Fruit fly (Drosophila melanogaster) whole organism, embryonic: ENCODE data around the gene wam.

Experiments
- CG10209 ChIP-seq: fragments of 200-800 bp; sonication (Bioruptor generic); optimal IDR thresholded peaks from 3 replicates; lab custom pipeline; 2017; ENCODE audit warnings: missing biosample characterization, mild to moderate bottlenecking, missing genetic modification characterization, missing genetic modification reagents
- CG10321 ChIP-seq: fragments of 200-800 bp; sonication (Bioruptor generic); IDR thresholded peaks from 2 replicates; pipeline ENCODE4 v1.3.6; 2022; ENCODE audit warnings: missing biosample characterization, missing genetic modification characterization
- CG12155 ChIP-seq: fragments of 200-800 bp; sonication (Bioruptor generic); optimal IDR thresholded peaks from 3 replicates; lab custom pipeline; 2016; ENCODE audit warnings: missing biosample characterization, missing genetic modification characterization
- CG15011 ChIP-seq: fragments of 200-800 bp; sonication (Bioruptor generic); optimal IDR thresholded peaks from 3 replicates; lab custom pipeline; 2018; ENCODE audit warnings: missing biosample characterization, mild to moderate bottlenecking, missing genetic modification characterization
- CG17802 ChIP-seq: fragments of 200-800 bp; sonication (Bioruptor generic); optimal IDR thresholded peaks from 2 replicates; lab custom pipeline; 2018; ENCODE audit warnings: missing biosample characterization, mild to moderate bottlenecking, missing genetic modification characterization, moderate library complexity
- CG18262 ChIP-seq: fragments of 200-800 bp; optimal IDR thresholded peaks from 3 replicates; lab custom pipeline; 2019; ENCODE audit warnings: missing biosample characterization, mild to moderate bottlenecking, missing genetic modification characterization, moderate library complexity
- CG1832 ChIP-seq: fragments of 200-800 bp; sonication (Bioruptor generic); optimal IDR thresholded peaks from 2 replicates; lab custom pipeline; 2017; ENCODE audit warnings: missing biosample characterization, mild to moderate bottlenecking, missing genetic modification characterization, inconsistent platforms
- CG18619 ChIP-seq: fragments of 200-800 bp; sonication (Bioruptor generic); optimal IDR thresholded peaks from 3 replicates; lab custom pipeline; 2017; ENCODE audit warnings: missing biosample characterization, mild to moderate bottlenecking, missing genetic modification characterization
- CG31388 ChIP-seq: fragments of 200-800 bp; sonication (Bioruptor generic); optimal IDR thresholded peaks from 2 replicates; lab custom pipeline; 2016; ENCODE audit warnings: missing biosample characterization, missing genetic modification characterization
- CG34376 ChIP-seq: fragments of 200-800 bp; sonication (Bioruptor generic); optimal IDR thresholded peaks from 2 replicates; lab custom pipeline; 2018; ENCODE audit warnings: missing biosample characterization, mild to moderate bottlenecking, missing genetic modification characterization
- CG3995 ChIP-seq: fragments of 200-800 bp; sonication (Bioruptor generic); optimal IDR thresholded peaks from 3 replicates; lab custom pipeline; 2016; ENCODE audit warnings: missing biosample characterization, missing genetic modification characterization
- CG5180 ChIP-seq: fragments of 200-800 bp; sonication (Bioruptor generic); optimal IDR thresholded peaks from 3 replicates; lab custom pipeline; 2017; ENCODE audit warnings: missing biosample characterization, missing genetic modification characterization, mild to moderate bottlenecking, moderate library complexity, missing genetic modification reagents
- CG6272 ChIP-seq: fragments of 200-800 bp; sonication (Bioruptor generic); IDR thresholded peaks from 2 replicates; pipeline ENCODE4 v1.3.6; 2022; ENCODE audit warnings: missing biosample characterization, missing genetic modification characterization
- CG7271 ChIP-seq: fragments of 200-800 bp; sonication (Bioruptor generic); optimal IDR thresholded peaks from 2 replicates; lab custom pipeline; 2018; ENCODE audit warnings: missing biosample characterization, mild to moderate bottlenecking, missing genetic modification characterization, moderate library complexity
- CG7786 ChIP-seq: fragments of 200-800 bp; sonication (Bioruptor generic); optimal IDR thresholded peaks from 2 replicates; lab custom pipeline; 2016; ENCODE audit warnings: missing biosample characterization, missing genetic modification characterization
- CG7928 ChIP-seq: fragments of 200-800 bp; sonication (Bioruptor generic); optimal IDR thresholded peaks from 2 replicates; lab custom pipeline; 2017; ENCODE audit warnings: missing biosample characterization, mild to moderate bottlenecking, missing genetic modification characterization
- CG8290 ChIP-seq, 3 experiments: fragments of 200-800 bp; sonication (Bioruptor generic); optimal IDR thresholded peaks; 2 replicates each; lab custom pipeline; 2016 to 2019; ENCODE audit warnings: missing biosample characterization in 3 of 3, missing genetic modification characterization in 3 of 3, mild to moderate bottlenecking in 2 of 3, moderate library complexity in 1 of 3
- CG9215 ChIP-seq: fragments of 200-800 bp; sonication (Bioruptor generic); IDR thresholded peaks from 2 replicates; pipeline ENCODE4 v1.3.6; 2022; ENCODE audit warnings: missing biosample characterization, missing genetic modification characterization
- Chrac-16 ChIP-seq: fragments of 200-800 bp; sonication (Bioruptor generic); optimal IDR thresholded peaks from 3 replicates; lab custom pipeline; 2016; ENCODE audit warnings: missing biosample characterization, missing genetic modification characterization
- Dip2 ChIP-seq: fragments of 200-800 bp; sonication (Bioruptor generic); IDR thresholded peaks from 2 replicates; pipeline ENCODE4 v1.3.6; 2022; ENCODE audit warnings: missing biosample characterization, missing genetic modification characterization
- Ets97D ChIP-seq: fragments of 200-800 bp; sonication (Bioruptor generic); optimal IDR thresholded peaks from 3 replicates; lab custom pipeline; 2016; ENCODE audit warnings: missing biosample characterization, missing genetic modification characterization
- Fer1 ChIP-seq: fragments of 200-800 bp; sonication (Bioruptor generic); optimal IDR thresholded peaks from 2 replicates; lab custom pipeline; 2017; ENCODE audit warnings: missing biosample characterization, mild to moderate bottlenecking, missing genetic modification characterization
- Fer3 ChIP-seq: fragments of 200-800 bp; sonication (Bioruptor generic); optimal IDR thresholded peaks from 2 replicates; lab custom pipeline; 2018; ENCODE audit warnings: missing biosample characterization, mild to moderate bottlenecking, missing genetic modification characterization, moderate library complexity
- Hr39 ChIP-seq: fragments of >200 bp; optimal IDR thresholded peaks from 2 replicates; lab custom pipeline; 2017
- Hsf ChIP-seq: fragments of 200-800 bp; sonication (Bioruptor generic); optimal IDR thresholded peaks from 3 replicates; lab custom pipeline; 2016; ENCODE audit warnings: missing biosample characterization, missing genetic modification characterization
- Lhr ChIP-seq: fragments of 200-800 bp; sonication (Bioruptor generic); optimal IDR thresholded peaks from 3 replicates; lab custom pipeline; 2017; ENCODE audit warnings: mild to moderate bottlenecking, missing biosample characterization, missing genetic modification reagents, missing genetic modification characterization
- MTF-1 ChIP-seq: fragments of 200-800 bp; sonication (Bioruptor generic); optimal IDR thresholded peaks from 2 replicates; lab custom pipeline; 2018; ENCODE audit warnings: missing biosample characterization, mild to moderate bottlenecking, missing genetic modification characterization, borderline replicate concordance
- Med ChIP-seq: fragments of 200-800 bp; sonication (Bioruptor generic); peaks from one replicate; lab custom pipeline; 2016; ENCODE audit warnings: missing biosample characterization, missing genetic modification characterization, mild to moderate bottlenecking, inconsistent platforms, moderate library complexity
- Myb ChIP-seq: fragments of 200-800 bp; sonication (Bioruptor generic); optimal IDR thresholded peaks from 2 replicates; lab custom pipeline; 2016; ENCODE audit warnings: missing biosample characterization, missing genetic modification characterization
- Neu2 ChIP-seq: fragments of 200-800 bp; sonication (Bioruptor generic); optimal IDR thresholded peaks from 3 replicates; lab custom pipeline; 2016; ENCODE audit warnings: missing biosample characterization, missing genetic modification characterization, borderline replicate concordance
- NfI ChIP-seq: fragments of 200-800 bp; sonication (Bioruptor generic); optimal IDR thresholded peaks from 3 replicates; lab custom pipeline; 2018; ENCODE audit warnings: missing biosample characterization, mild to moderate bottlenecking, missing genetic modification characterization, moderate library complexity
- Sox100B ChIP-seq: fragments of 200-800 bp; sonication (Bioruptor generic); optimal IDR thresholded peaks from 3 replicates; lab custom pipeline; 2018; ENCODE audit warnings: missing biosample characterization, mild to moderate bottlenecking, missing genetic modification characterization
- Sry-β ChIP-seq: fragments of 200-800 bp; sonication (Bioruptor generic); optimal IDR thresholded peaks from 2 replicates; lab custom pipeline; 2018; ENCODE audit warnings: missing biosample characterization, mild to moderate bottlenecking, missing genetic modification characterization, moderate library complexity
- Xrp1 ChIP-seq: fragments of 200-800 bp; sonication (Bioruptor generic); IDR thresholded peaks from 2 replicates; pipeline ENCODE4 v1.3.6; 2022; ENCODE audit warnings: missing biosample characterization, missing genetic modification characterization
- ase ChIP-seq: fragments of 200-800 bp; sonication (Bioruptor generic); IDR thresholded peaks from 3 replicates; pipeline ENCODE4 v1.3.6; 2022; ENCODE audit warnings: missing biosample characterization, missing genetic modification characterization
- bbx ChIP-seq: fragments of 200-800 bp; sonication (Bioruptor generic); IDR thresholded peaks from 2 replicates; pipeline ENCODE4 v1.3.6; 2022; ENCODE audit warnings: missing biosample characterization, missing genetic modification characterization; ENCODE audit not compliant: partially characterized antibody
- cad ChIP-seq: fragments of >200 bp; optimal IDR thresholded peaks from 2 replicates; lab custom pipeline; 2017; ENCODE audit warnings: missing biosample characterization, missing genetic modification characterization
- corto ChIP-seq: fragments of 200-800 bp; sonication (Bioruptor generic); optimal IDR thresholded peaks from 2 replicates; lab custom pipeline; 2016; ENCODE audit warnings: missing biosample characterization, mild to moderate bottlenecking, missing genetic modification characterization, moderate library complexity
- cwo ChIP-seq: fragments of 200-800 bp; sonication (Bioruptor generic); optimal IDR thresholded peaks from 3 replicates; lab custom pipeline; 2017; ENCODE audit warnings: missing biosample characterization, missing genetic modification characterization, mild to moderate bottlenecking, moderate library complexity, missing genetic modification reagents
- danr ChIP-seq: fragments of 200-800 bp; sonication (Bioruptor generic); IDR thresholded peaks from 2 replicates; pipeline ENCODE4 v1.3.6; 2022; ENCODE audit warnings: missing biosample characterization, missing genetic modification characterization
- dimm ChIP-seq: fragments of 200-800 bp; sonication (Bioruptor generic); IDR thresholded peaks from 2 replicates; pipeline ENCODE4 v1.3.6; 2022; ENCODE audit warnings: missing biosample characterization, missing genetic modification characterization
- exex ChIP-seq: fragments of 200-800 bp; sonication (Bioruptor generic); optimal IDR thresholded peaks from 4 replicates; lab custom pipeline; 2018; ENCODE audit warnings: missing biosample characterization, mild to moderate bottlenecking, missing genetic modification characterization, moderate library complexity
- fd64A ChIP-seq: fragments of 200-800 bp; sonication (Bioruptor generic); optimal IDR thresholded peaks from 3 replicates; lab custom pipeline; 2018; ENCODE audit warnings: missing biosample characterization, mild to moderate bottlenecking, missing genetic modification characterization
- fu2 ChIP-seq: fragments of 200-800 bp; sonication (Bioruptor generic); optimal IDR thresholded peaks from 2 replicates; lab custom pipeline; 2016; ENCODE audit warnings: missing biosample characterization, missing genetic modification characterization
- mld ChIP-seq: fragments of 200-800 bp; sonication (Bioruptor generic); IDR thresholded peaks from 3 replicates; pipeline ENCODE4 v1.3.6; 2022; ENCODE audit warnings: missing biosample characterization, missing genetic modification characterization; ENCODE audit not compliant: partially characterized antibody
- p53 ChIP-seq: fragments of 200-800 bp; sonication (Bioruptor generic); optimal IDR thresholded peaks from 2 replicates; lab custom pipeline; 2016; ENCODE audit warnings: missing biosample characterization, missing genetic modification characterization
- rib ChIP-seq: fragments of 200-800 bp; sonication (Bioruptor generic); IDR thresholded peaks from 2 replicates; pipeline ENCODE4 v1.3.6; 2022; ENCODE audit warnings: missing biosample characterization, missing genetic modification characterization
- sc ChIP-seq, 3 experiments: fragments of >200 bp in 2 of 3; fragments of 200-800 bp in 1 of 3; sonication (Bioruptor generic) in 1 of 3; optimal IDR thresholded peaks; 2 replicates in 2 of 3; 3 replicates in 1 of 3; lab custom pipeline; 2017; ENCODE audit warnings: mild to moderate bottlenecking in 1 of 3, missing biosample characterization in 1 of 3, missing genetic modification characterization in 1 of 3, missing genetic modification reagents in 1 of 3
- wor ChIP-seq: fragments of 200-800 bp; sonication (Bioruptor generic); IDR thresholded peaks from 2 replicates; pipeline ENCODE4 v1.3.6; 2022; ENCODE audit warnings: missing biosample characterization, missing genetic modification characterization

The wam gene

dm6 chr3R:23293066-23293777 is 5.4 kb upstream of the wam start (continued):
- TF ChIP-seq bbx (GFP tag; lab: Robert Waterston, UW) (no peak), Neu2 (GFP tag; lab: Kevin White, UChicago) (no peak), CG17802 (tag; lab: Kevin White, UChicago) (no peak), CG18262 (tag; lab: Kevin White, UChicago) (peak; percentile 79), mld (no peak), CG12155 (peak; percentile 15), rib (GFP tag; lab: Robert Waterston, UW) (peak; percentile 37; the same call in 1 of the 2 replicates), cad (GFP tag; lab: Kevin White, UChicago) (no peak), Fer3 (tag; lab: Kevin White, UChicago) (no peak), MTF-1 (GFP tag; lab: Kevin White, UChicago) (no peak), CG15011 (GFP tag; lab: Kevin White, UChicago) (no peak), CG7928 (GFP tag; lab: Kevin White, UChicago) (no peak), cwo (GFP tag; lab: Kevin White, UChicago) (no peak), fd64A (GFP tag; lab: Kevin White, UChicago) (no peak), CG1832 (GFP tag; lab: Kevin White, UChicago) (peak; percentile 70), Dip2 (GFP tag; lab: Robert Waterston, UW) (no peak), CG10209 (GFP tag; lab: Kevin White, UChicago) (peak; percentile 40), wor (peak; percentile 61), Myb (no peak), Ets97D (no peak), p53 (GFP tag; lab: Kevin White, UChicago) (no peak), exex (tag; lab: Kevin White, UChicago) (peak; percentile 29), CG7271 (no peak), CG5180 (GFP tag; lab: Kevin White, UChicago) (no peak), Sry-β (no peak), CG34376 (GFP tag; lab: Kevin White, UChicago) (peak; percentile 26), CG6272 (GFP tag; lab: Robert Waterston, UW) (0 out of 2 replicates have a peak, but pooled peaks have one; percentile 9), CG10321 (peak; percentile 89), CG18619 (GFP tag; lab: Kevin White, UChicago) (no peak), ase (GFP tag; lab: Robert Waterston, UW) (peak; percentile 49; the same call in 2 of the 3 replicates), Sox100B (GFP tag; lab: Kevin White, UChicago) (no peak), sc (optimal IDR thresholded peaks at IDR 0.05; lab: Kevin White, UChicago) (no peak), sc (GFP tag; optimal IDR thresholded peaks at IDR 0.05; lab: Kevin White, UChicago) (no peak), CG31388 (GFP tag; lab: Kevin White, UChicago) (peak; percentile 14), danr (no peak; the same call in 1 of the 2 replicates), Med (GFP tag; lab: Kevin White, UChicago) (peak; percentile 35), Hsf (GFP tag; lab: Kevin White, UChicago) (no peak), Xrp1 (GFP tag; lab: Robert Waterston, UW) (peak; percentile 89), Hr39 (lab: Kevin White, UChicago) (no peak), fu2 (no peak), NfI (peak; percentile 9), corto (GFP tag; lab: Kevin White, UChicago) (no peak), Chrac-16 (GFP tag; lab: Kevin White, UChicago) (peak; percentile 45), CG9215 (GFP tag; lab: Robert Waterston, UW) (no peak), CG8290 (GFP tag; optimal IDR thresholded peaks at IDR 0.05; lab: Kevin White, UChicago) (peak; percentile 22), CG8290 (tag; optimal IDR thresholded peaks at IDR 0.05; lab: Kevin White, UChicago) (no peak), dimm (GFP tag; lab: Robert Waterston, UW) (no peak), Lhr (no peak), CG3995 (GFP tag; lab: Kevin White, UChicago) (no peak), CG7786 (GFP tag; lab: Kevin White, UChicago) (no peak), Fer1 (GFP tag; lab: Kevin White, UChicago) (no peak)
